Worm (Caenorhabditis elegans) whole organism, L4 larva: ENCODE measurements around the gene Y60A3A.25.

Experiments
- ama-1 ChIP-seq: fragments of 150-350 bp; optimal IDR thresholded peaks from 2 replicates; lab custom pipeline; 2014; ENCODE audit warnings: inconsistent platforms, mixed read lengths
- dmd-6 ChIP-seq: fragments of 200-800 bp; sonication (Bioruptor generic); IDR thresholded peaks from 2 replicates; pipeline ENCODE4 v1.3.6; 2022; ENCODE audit warnings: missing genetic modification reagents, missing genetic modification characterization, missing compliant biosample characterization
- nhr-11 ChIP-seq: fragments of 150-350 bp; optimal IDR thresholded peaks from 2 replicates; lab custom pipeline; 2014; ENCODE audit warnings: missing biosample characterization, missing genetic modification characterization
- pha-4 ChIP-seq, 2 experiments: fragments of 150-350 bp in 1 of 2; fragments of 200-800 bp in 1 of 2; sonication (Bioruptor generic) in 1 of 2; IDR thresholded peaks in 1 of 2; optimal IDR thresholded peaks in 1 of 2; 2 replicates each; pipeline versions ENCODE4 v1.3.6 to Lab custom; 2014 to 2022; ENCODE audit warnings: missing genetic modification characterization in 2 of 2, missing genetic modification reagents in 2 of 2, missing biosample characterization in 1 of 2, missing compliant biosample characterization in 1 of 2
- snpc-4 ChIP-seq: fragments of 150-350 bp; optimal IDR thresholded peaks from 2 replicates; lab custom pipeline; 2014; ENCODE audit warnings: missing biosample characterization, missing genetic modification characterization

DNA sequence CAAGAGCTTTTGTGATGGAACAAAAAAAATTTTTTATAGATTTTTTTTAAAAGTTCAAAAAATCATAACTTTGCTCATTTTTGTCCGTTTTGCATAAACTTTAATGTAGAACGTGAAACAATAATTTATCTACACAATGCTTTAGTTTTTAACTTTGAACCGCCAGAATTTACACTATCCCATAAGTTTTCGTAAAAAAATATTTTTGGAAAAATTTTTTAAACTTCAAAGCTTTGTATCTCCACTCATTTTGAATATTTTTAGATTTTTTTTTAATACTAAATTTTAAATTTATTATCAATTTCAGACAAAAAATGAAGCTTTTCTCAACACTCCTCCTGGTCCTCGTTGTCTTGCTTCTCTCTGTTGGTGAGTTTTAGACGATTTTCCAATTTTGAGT lies 17.7 kb upstream of the Y60A3A.25 start, which contains the start of gene Y60A3A.21:
- no peak for TF ChIP-seq pha-4 (GFP tag; IDR thresholded peaks at IDR 0.05; lab: Robert Waterston, UW)
- TF ChIP-seq pha-4 (tag; optimal IDR thresholded peaks at IDR 0.05; lab: Kevin White, UChicago), result no peak
- TF ChIP-seq dmd-6 (GFP tag; lab: Robert Waterston, UW), result no peak
- TF ChIP-seq ama-1 (lab: Kevin White, UChicago), result no peak
- no peak for TF ChIP-seq nhr-11 (tag; lab: Kevin White, UChicago)
- TF ChIP-seq snpc-4 (tag; lab: Kevin White, UChicago), result no peak
